Fruit fly (Drosophila melanogaster) whole organism, embryonic: ENCODE results near the gene Osi2.

ENCODE experiments used
- ATbp ChIP-seq: fragments of 200-800 bp; sonication (Bioruptor generic); optimal IDR thresholded peaks from 2 replicates; lab custom pipeline; 2017; ENCODE audit warnings: missing biosample characterization, mild to moderate bottlenecking, missing genetic modification characterization, missing genetic modification reagents
- Asciz ChIP-seq: fragments of 200-800 bp; sonication (Bioruptor generic); optimal IDR thresholded peaks from 2 replicates; lab custom pipeline; 2017; ENCODE audit warnings: missing biosample characterization, mild to moderate bottlenecking, missing genetic modification characterization, missing genetic modification reagents
- CG10209 ChIP-seq: fragments of 200-800 bp; sonication (Bioruptor generic); optimal IDR thresholded peaks from 3 replicates; lab custom pipeline; 2017; ENCODE audit warnings: missing biosample characterization, mild to moderate bottlenecking, missing genetic modification characterization, missing genetic modification reagents
- CG10267 ChIP-seq: fragments of 200-800 bp; sonication (Bioruptor generic); optimal IDR thresholded peaks from 2 replicates; lab custom pipeline; 2018; ENCODE audit warnings: missing biosample characterization, mild to moderate bottlenecking, missing genetic modification characterization, moderate library complexity
- CG11504 ChIP-seq: fragments of 200-800 bp; sonication (Bioruptor generic); optimal IDR thresholded peaks from 3 replicates; lab custom pipeline; 2019; ENCODE audit warnings: missing biosample characterization, mild to moderate bottlenecking, missing genetic modification characterization, moderate library complexity
- CG11723 ChIP-seq: fragments of 200-800 bp; sonication (Bioruptor generic); optimal IDR thresholded peaks from 2 replicates; lab custom pipeline; 2017; ENCODE audit warnings: missing biosample characterization, mild to moderate bottlenecking, missing genetic modification characterization
- CG12659 ChIP-seq: fragments of 200-800 bp; sonication (Bioruptor generic); optimal IDR thresholded peaks from 3 replicates; lab custom pipeline; 2017; ENCODE audit warnings: mild to moderate bottlenecking, missing biosample characterization, missing genetic modification reagents, missing genetic modification characterization
- CG14014 ChIP-seq: fragments of 200-800 bp; sonication (Bioruptor generic); IDR thresholded peaks from 2 replicates; pipeline ENCODE4 v1.3.6; 2022; ENCODE audit warnings: missing biosample characterization, missing genetic modification characterization
- CG14050 ChIP-seq: fragments of 200-800 bp; sonication (Bioruptor generic); IDR thresholded peaks from 3 replicates; pipeline ENCODE4 v1.3.6; 2022; ENCODE audit warnings: missing biosample characterization, missing genetic modification characterization
- CG14710 ChIP-seq: fragments of 200-800 bp; sonication (Bioruptor generic); optimal IDR thresholded peaks from 3 replicates; lab custom pipeline; 2019; ENCODE audit warnings: missing biosample characterization, mild to moderate bottlenecking, missing genetic modification characterization, moderate library complexity
- CG17359 ChIP-seq: fragments of 200-800 bp; sonication (Bioruptor generic); optimal IDR thresholded peaks from 3 replicates; lab custom pipeline; 2018; ENCODE audit warnings: missing biosample characterization, mild to moderate bottlenecking, missing genetic modification characterization, moderate library complexity
- CG17361 ChIP-seq: fragments of 200-800 bp; sonication (Bioruptor generic); IDR thresholded peaks from 3 replicates; pipeline ENCODE4 v1.3.6; 2022; ENCODE audit warnings: missing biosample characterization, missing genetic modification characterization
- CG17568 ChIP-seq: fragments of 200-800 bp; sonication (Bioruptor generic); optimal IDR thresholded peaks from 2 replicates; lab custom pipeline; 2018; ENCODE audit warnings: missing biosample characterization, mild to moderate bottlenecking, missing genetic modification characterization, moderate library complexity
- CG17612 ChIP-seq: fragments of 200-800 bp; sonication (Bioruptor generic); IDR thresholded peaks from 2 replicates; pipeline ENCODE4 v1.3.6; 2022; ENCODE audit warnings: missing biosample characterization, missing genetic modification characterization
- CG2712 ChIP-seq: fragments of 200-800 bp; optimal IDR thresholded peaks from 3 replicates; lab custom pipeline; 2019; ENCODE audit warnings: missing biosample characterization, mild to moderate bottlenecking, missing genetic modification characterization, moderate library complexity
- CG31441 ChIP-seq: fragments of 200-800 bp; sonication (Bioruptor generic); IDR thresholded peaks from 2 replicates; pipeline ENCODE4 v1.3.6; 2022; ENCODE audit warnings: missing biosample characterization, missing genetic modification characterization
- CG3281 ChIP-seq: fragments of 200-800 bp; sonication (Bioruptor generic); optimal IDR thresholded peaks from 3 replicates; lab custom pipeline; 2017; ENCODE audit warnings: missing biosample characterization, mild to moderate bottlenecking, missing genetic modification characterization
- CG4424 ChIP-seq: fragments of 200-800 bp; sonication (Bioruptor generic); optimal IDR thresholded peaks from 3 replicates; lab custom pipeline; 2016; ENCODE audit warnings: missing biosample characterization, missing genetic modification characterization
- CG5953 ChIP-seq: fragments of 200-800 bp; sonication (Bioruptor generic); IDR thresholded peaks from 2 replicates; pipeline ENCODE4 v1.3.6; 2022; ENCODE audit warnings: missing biosample characterization, missing genetic modification characterization
- CG6254 ChIP-seq: fragments of 200-800 bp; sonication (Bioruptor generic); optimal IDR thresholded peaks from 3 replicates; lab custom pipeline; 2017; ENCODE audit warnings: mild to moderate bottlenecking, missing biosample characterization, missing genetic modification reagents, missing genetic modification characterization
- CG7372 ChIP-seq: fragments of 200-800 bp; sonication (Bioruptor generic); IDR thresholded peaks from 2 replicates; pipeline ENCODE4 v1.3.6; 2022; ENCODE audit warnings: missing biosample characterization, missing genetic modification characterization
- CG7839 ChIP-seq: fragments of 200-800 bp; sonication (Bioruptor generic); optimal IDR thresholded peaks from 3 replicates; lab custom pipeline; 2018; ENCODE audit warnings: missing biosample characterization, mild to moderate bottlenecking, missing genetic modification characterization, moderate library complexity
- CG8359 ChIP-seq: fragments of 200-800 bp; sonication (Bioruptor generic); optimal IDR thresholded peaks from 2 replicates; lab custom pipeline; 2017; ENCODE audit warnings: missing biosample characterization, mild to moderate bottlenecking, missing genetic modification characterization, borderline replicate concordance
- CG8388 ChIP-seq: fragments of 200-800 bp; sonication (Bioruptor generic); optimal IDR thresholded peaks from 2 replicates; lab custom pipeline; 2019; ENCODE audit warnings: missing biosample characterization, mild to moderate bottlenecking, missing genetic modification characterization, moderate library complexity
- CG9437 ChIP-seq: fragments of 200-800 bp; sonication (Bioruptor generic); optimal IDR thresholded peaks from 2 replicates; lab custom pipeline; 2018; ENCODE audit warnings: missing biosample characterization, mild to moderate bottlenecking, missing genetic modification characterization
- Dad ChIP-seq: fragments of 200-800 bp; sonication (Bioruptor generic); optimal IDR thresholded peaks from 3 replicates; lab custom pipeline; 2016; ENCODE audit warnings: missing biosample characterization, missing genetic modification characterization
- Dref ChIP-seq: fragments of 200-800 bp; sonication (Bioruptor generic); IDR thresholded peaks from 2 replicates; pipeline ENCODE4 v1.3.6; 2022; ENCODE audit warnings: missing biosample characterization, missing genetic modification characterization
- Gug ChIP-seq: fragments of 200-800 bp; sonication (Bioruptor generic); IDR thresholded peaks from 4 replicates; pipeline ENCODE4 v1.3.6; 2022; ENCODE audit warnings: missing biosample characterization, missing genetic modification characterization
- Hand ChIP-seq: fragments of 200-800 bp; sonication (Bioruptor generic); optimal IDR thresholded peaks from 2 replicates; lab custom pipeline; 2017; ENCODE audit warnings: mild to moderate bottlenecking, missing biosample characterization, missing genetic modification reagents, missing genetic modification characterization
- Hr51 ChIP-seq, 2 experiments: fragments of 200-800 bp; sonication (Bioruptor generic); optimal IDR thresholded peaks; 2 replicates in 1 of 2; 3 replicates in 1 of 2; lab custom pipeline; 2016 to 2018; ENCODE audit warnings: missing biosample characterization in 2 of 2, missing genetic modification characterization in 2 of 2, mild to moderate bottlenecking in 1 of 2, moderate library complexity in 1 of 2
- Kr ChIP-seq: fragments of 200-800 bp; sonication (Bioruptor generic); optimal IDR thresholded peaks from 2 replicates; lab custom pipeline; 2017; ENCODE audit warnings: missing biosample characterization, mild to moderate bottlenecking, missing genetic modification characterization
- Oli ChIP-seq: fragments of 200-800 bp; sonication (Bioruptor generic); optimal IDR thresholded peaks from 2 replicates; lab custom pipeline; 2018; ENCODE audit warnings: missing biosample characterization, mild to moderate bottlenecking, missing genetic modification characterization, moderate library complexity
- PHDP ChIP-seq: fragments of 200-800 bp; sonication (Bioruptor generic); optimal IDR thresholded peaks from 3 replicates; lab custom pipeline; 2018; ENCODE audit warnings: missing biosample characterization, mild to moderate bottlenecking, missing genetic modification characterization, moderate library complexity
- Sox100B ChIP-seq: fragments of 200-800 bp; sonication (Bioruptor generic); optimal IDR thresholded peaks from 3 replicates; lab custom pipeline; 2018; ENCODE audit warnings: missing biosample characterization, mild to moderate bottlenecking, missing genetic modification characterization
- Ssrp ChIP-seq: fragments of 200-800 bp; sonication (Bioruptor generic); optimal IDR thresholded peaks from 2 replicates; lab custom pipeline; 2018; ENCODE audit warnings: missing biosample characterization, mild to moderate bottlenecking, missing genetic modification characterization, moderate library complexity
- az2 ChIP-seq: fragments of 200-800 bp; sonication (Bioruptor generic); optimal IDR thresholded peaks from 3 replicates; lab custom pipeline; 2016; ENCODE audit warnings: missing biosample characterization, missing genetic modification characterization
- bsh ChIP-seq, 2 experiments: fragments of 200-800 bp; sonication (Bioruptor generic); optimal IDR thresholded peaks; 2 replicates each; lab custom pipeline; 2017 to 2018; ENCODE audit warnings: mild to moderate bottlenecking in 2 of 2, missing biosample characterization in 2 of 2, missing genetic modification characterization in 2 of 2, moderate library complexity in 1 of 2
- dmrt11E ChIP-seq: fragments of 200-800 bp; sonication (Bioruptor generic); optimal IDR thresholded peaks from 3 replicates; lab custom pipeline; 2018; ENCODE audit warnings: missing biosample characterization, mild to moderate bottlenecking, missing genetic modification characterization, moderate library complexity
- dpn ChIP-seq, 2 experiments: fragments of 200-800 bp; sonication (Bioruptor generic); optimal IDR thresholded peaks; 3 replicates each; lab custom pipeline; 2016; ENCODE audit warnings: missing biosample characterization in 2 of 2, missing genetic modification characterization in 2 of 2
- ewg ChIP-seq: fragments of 200-800 bp; sonication (Bioruptor generic); optimal IDR thresholded peaks from 3 replicates; lab custom pipeline; 2017; ENCODE audit warnings: mild to moderate bottlenecking, missing biosample characterization, missing genetic modification reagents, missing genetic modification characterization
- grau ChIP-seq: fragments of 200-800 bp; optimal IDR thresholded peaks from 3 replicates; lab custom pipeline; 2019; ENCODE audit warnings: missing biosample characterization, mild to moderate bottlenecking, missing genetic modification characterization, moderate library complexity
- nerfin-1 ChIP-seq: fragments of 200-800 bp; sonication (Bioruptor generic); optimal IDR thresholded peaks from 3 replicates; lab custom pipeline; 2019; ENCODE audit warnings: missing biosample characterization, mild to moderate bottlenecking, missing genetic modification characterization, moderate library complexity
- odd ChIP-seq: fragments of 200-800 bp; sonication (Bioruptor generic); optimal IDR thresholded peaks from 2 replicates; lab custom pipeline; 2017; ENCODE audit warnings: missing biosample characterization, mild to moderate bottlenecking, missing genetic modification characterization
- onecut ChIP-seq: fragments of 200-800 bp; sonication (Bioruptor generic); IDR thresholded peaks from 2 replicates; pipeline ENCODE4 v1.3.6; 2022; ENCODE audit warnings: missing biosample characterization, missing genetic modification characterization
- phol ChIP-seq: fragments of 200-800 bp; sonication (Bioruptor generic); optimal IDR thresholded peaks from 3 replicates; lab custom pipeline; 2018; ENCODE audit warnings: missing biosample characterization, mild to moderate bottlenecking, missing genetic modification characterization, moderate library complexity
- sens ChIP-seq: fragments of 200-800 bp; sonication (Bioruptor generic); peaks from one replicate; lab custom pipeline; 2016; ENCODE audit warnings: missing biosample characterization, missing genetic modification characterization
- sima ChIP-seq: fragments of 200-800 bp; sonication (Bioruptor generic); optimal IDR thresholded peaks from 2 replicates; lab custom pipeline; 2016; ENCODE audit warnings: missing biosample characterization, missing genetic modification characterization
- slbo ChIP-seq: fragments of 200-800 bp; sonication (Bioruptor generic); IDR thresholded peaks from 2 replicates; pipeline ENCODE4 v1.3.6; 2022; ENCODE audit warnings: missing biosample characterization, missing genetic modification characterization
- trem ChIP-seq: fragments of 200-800 bp; optimal IDR thresholded peaks from 3 replicates; lab custom pipeline; 2019; ENCODE audit warnings: missing biosample characterization, mild to moderate bottlenecking, missing genetic modification characterization, moderate library complexity
- vfl ChIP-seq: fragments of 200-800 bp; sonication (Bioruptor generic); optimal IDR thresholded peaks from 2 replicates; lab custom pipeline; 2016; ENCODE audit warnings: missing biosample characterization, missing genetic modification characterization

Gene Osi2

DNA sequence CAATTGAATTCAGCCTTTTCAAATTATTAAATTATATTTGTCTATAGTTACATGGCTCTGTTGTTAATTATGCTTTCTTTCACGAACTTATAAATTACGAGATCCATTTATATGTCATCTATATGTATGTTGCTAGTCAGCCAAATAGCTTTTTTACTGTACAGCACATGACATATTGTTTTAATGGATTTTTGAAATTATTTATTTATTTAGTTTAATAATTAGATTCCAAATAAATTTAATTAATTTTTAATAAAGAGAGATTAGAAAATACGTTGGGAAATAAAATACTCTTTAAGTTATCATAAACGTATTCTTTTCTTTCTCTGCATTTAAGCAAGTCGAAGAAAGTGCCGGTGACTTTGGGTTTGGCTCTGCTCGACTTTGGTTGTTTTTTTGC is 32.1 kb downstream of the Osi2 start (continued):
- TF ChIP-seq ATbp (peak; percentile 69), Asciz (GFP tag; lab: Kevin White, UChicago) (peak; percentile 25), Oli (tag; lab: Kevin White, UChicago) (peak; percentile 34), CG3281 (GFP tag; lab: Kevin White, UChicago) (no peak), odd (GFP tag; lab: Kevin White, UChicago) (no peak), dmrt11E (tag; lab: Kevin White, UChicago) (no peak), CG11723 (GFP tag; lab: Kevin White, UChicago) (no peak), ewg (peak; percentile 29), sima (GFP tag; lab: Kevin White, UChicago) (no peak), bsh (GFP tag; optimal IDR thresholded peaks at IDR 0.05; lab: Kevin White, UChicago) (peak in 1 of 2 experiments; percentile 59), slbo (GFP tag; lab: Robert Waterston, UW) (no peak), CG17612 (GFP tag; lab: Robert Waterston, UW) (no peak), Ssrp (tag; lab: Kevin White, UChicago) (peak; percentile 65), Hand (GFP tag; lab: Kevin White, UChicago) (no peak), CG14710 (tag; lab: Kevin White, UChicago) (peak; percentile 46), Gug (no peak), Sox100B (GFP tag; lab: Kevin White, UChicago) (peak; percentile 73), CG17568 (no peak), sens (peak; percentile 63), onecut (GFP tag; lab: Robert Waterston, UW) (no peak), CG14014 (GFP tag; lab: Robert Waterston, UW) (no peak), CG17359 (peak; percentile 51), az2 (GFP tag; lab: Kevin White, UChicago) (peak; percentile 5), phol (tag; lab: Kevin White, UChicago) (peak; percentile 72), Dref (GFP tag; lab: Robert Waterston, UW) (no peak), CG17361 (peak; percentile 82), Hr51 (GFP tag; optimal IDR thresholded peaks at IDR 0.05; lab: Kevin White, UChicago) (peak in 1 of 2 experiments; percentile 48), CG8359 (GFP tag; lab: Kevin White, UChicago) (no peak), Kr (GFP tag; lab: Kevin White, UChicago) (no peak), CG14050 (GFP tag; lab: Robert Waterston, UW) (no peak), CG8388 (GFP tag; lab: Kevin White, UChicago) (peak; percentile 56), PHDP (peak; percentile 31), trem (tag; lab: Kevin White, UChicago) (peak; percentile 16), dpn (GFP tag; optimal IDR thresholded peaks at IDR 0.05; lab: Kevin White, UChicago) (no peak), CG31441 (GFP tag; lab: Robert Waterston, UW) (peak; percentile 72), Dad (no peak), CG10267 (peak; percentile 29), CG11504 (tag; lab: Kevin White, UChicago) (peak; percentile 43), CG10209 (GFP tag; lab: Kevin White, UChicago) (peak; percentile 14), CG7839 (tag; lab: Kevin White, UChicago) (peak; percentile 47), CG9437 (GFP tag; lab: Kevin White, UChicago) (peak; percentile 42), CG12659 (peak; percentile 6), CG2712 (tag; lab: Kevin White, UChicago) (peak; percentile 69), CG6254 (GFP tag; lab: Kevin White, UChicago) (peak; percentile 32), vfl (no peak), nerfin-1 (peak; percentile 16), CG4424 (GFP tag; lab: Kevin White, UChicago) (peak; percentile 24), CG5953 (no peak), CG7372 (GFP tag; lab: Robert Waterston, UW) (no peak), grau (tag; lab: Kevin White, UChicago) (peak; percentile 35)
